Fruit fly (Drosophila melanogaster) whole organism, embryonic: ENCODE measurements around the gene rb.

Experiments used
- BEAF-32 ChIP-seq: fragments of 200-800 bp; sonication (Bioruptor generic); optimal IDR thresholded peaks from 3 replicates; lab custom pipeline; 2017; ENCODE audit warnings: missing biosample characterization, missing genetic modification characterization, mild to moderate bottlenecking, moderate library complexity, missing genetic modification reagents
- CG11247 ChIP-seq: fragments of 200-800 bp; sonication (Bioruptor generic); IDR thresholded peaks from 2 replicates; pipeline ENCODE4 v1.3.6; 2022; ENCODE audit warnings: missing biosample characterization, missing genetic modification characterization
- CG1233 ChIP-seq: fragments of 200-800 bp; sonication (Bioruptor generic); optimal IDR thresholded peaks from 4 replicates; lab custom pipeline; 2018; ENCODE audit warnings: missing biosample characterization, mild to moderate bottlenecking, missing genetic modification characterization
- CG12942 ChIP-seq: fragments of 200-800 bp; sonication (Bioruptor generic); optimal IDR thresholded peaks from 3 replicates; lab custom pipeline; 2016; ENCODE audit warnings: missing biosample characterization, missing genetic modification characterization
- CG13296 ChIP-seq: fragments of 200-800 bp; sonication (Bioruptor generic); optimal IDR thresholded peaks from 3 replicates; lab custom pipeline; 2018; ENCODE audit warnings: missing biosample characterization, mild to moderate bottlenecking, missing genetic modification characterization
- CG14860 ChIP-seq: fragments of 200-800 bp; sonication (Bioruptor generic); IDR thresholded peaks from 3 replicates; pipeline ENCODE4 v1.3.6; 2022; ENCODE audit warnings: missing biosample characterization, missing genetic modification characterization; ENCODE audit not compliant: partially characterized antibody
- CG16813 ChIP-seq: fragments of 200-800 bp; sonication (Bioruptor generic); IDR thresholded peaks from 3 replicates; pipeline ENCODE4 v1.3.6; 2022; ENCODE audit warnings: missing biosample characterization, missing genetic modification characterization; ENCODE audit not compliant: partially characterized antibody
- CG2202 ChIP-seq: fragments of 200-800 bp; sonication (Bioruptor generic); optimal IDR thresholded peaks from 2 replicates; lab custom pipeline; 2018; ENCODE audit warnings: missing biosample characterization, mild to moderate bottlenecking, missing genetic modification characterization
- CG3065 ChIP-seq: fragments of 200-800 bp; sonication (Bioruptor generic); optimal IDR thresholded peaks from 2 replicates; lab custom pipeline; 2016; ENCODE audit warnings: missing biosample characterization, missing genetic modification characterization
- CG3995 ChIP-seq: fragments of 200-800 bp; sonication (Bioruptor generic); optimal IDR thresholded peaks from 3 replicates; lab custom pipeline; 2016; ENCODE audit warnings: missing biosample characterization, missing genetic modification characterization
- CG7357 ChIP-seq: fragments of 200-800 bp; sonication (Bioruptor generic); IDR thresholded peaks from 3 replicates; pipeline ENCODE4 v1.3.6; 2022; ENCODE audit warnings: missing biosample characterization, missing genetic modification characterization
- CG8281 ChIP-seq: fragments of 200-800 bp; sonication (Bioruptor generic); optimal IDR thresholded peaks from 2 replicates; lab custom pipeline; 2018; ENCODE audit warnings: missing biosample characterization, mild to moderate bottlenecking, missing genetic modification characterization, moderate library complexity
- CG8388 ChIP-seq: fragments of 200-800 bp; sonication (Bioruptor generic); optimal IDR thresholded peaks from 2 replicates; lab custom pipeline; 2019; ENCODE audit warnings: missing biosample characterization, mild to moderate bottlenecking, missing genetic modification characterization, moderate library complexity
- Dbx ChIP-seq: fragments of 200-800 bp; sonication (Bioruptor generic); IDR thresholded peaks from 3 replicates; pipeline ENCODE4 v1.3.6; 2022; ENCODE audit warnings: missing biosample characterization, missing genetic modification characterization
- Dp ChIP-seq: fragments of 200-800 bp; sonication (Bioruptor generic); optimal IDR thresholded peaks from 2 replicates; lab custom pipeline; 2018; ENCODE audit warnings: missing biosample characterization, mild to moderate bottlenecking, missing genetic modification characterization, moderate library complexity
- Ets97D ChIP-seq: fragments of 200-800 bp; sonication (Bioruptor generic); optimal IDR thresholded peaks from 3 replicates; lab custom pipeline; 2016; ENCODE audit warnings: missing biosample characterization, missing genetic modification characterization
- Fer3 ChIP-seq: fragments of 200-800 bp; sonication (Bioruptor generic); optimal IDR thresholded peaks from 2 replicates; lab custom pipeline; 2018; ENCODE audit warnings: missing biosample characterization, mild to moderate bottlenecking, missing genetic modification characterization, moderate library complexity
- Gsc ChIP-seq: fragments of 200-800 bp; sonication (Bioruptor generic); IDR thresholded peaks from 2 replicates; pipeline ENCODE4 v1.3.6; 2022; ENCODE audit warnings: missing biosample characterization, missing genetic modification characterization
- HmgD ChIP-seq: fragments of 200-800 bp; sonication (Bioruptor generic); optimal IDR thresholded peaks from 3 replicates; lab custom pipeline; 2016; ENCODE audit warnings: missing biosample characterization, missing genetic modification characterization
- Nf-YA ChIP-seq: fragments of 200-800 bp; sonication (Bioruptor generic); IDR thresholded peaks from 2 replicates; pipeline ENCODE4 v1.3.6; 2022; ENCODE audit warnings: missing biosample characterization, missing genetic modification characterization
- Nf-YB ChIP-seq: fragments of 200-800 bp; sonication (Bioruptor generic); optimal IDR thresholded peaks from 3 replicates; lab custom pipeline; 2019; ENCODE audit warnings: missing biosample characterization, mild to moderate bottlenecking, missing genetic modification characterization, moderate library complexity
- Nf-YC ChIP-seq: fragments of 200-800 bp; optimal IDR thresholded peaks from 3 replicates; lab custom pipeline; 2019; ENCODE audit warnings: missing biosample characterization, mild to moderate bottlenecking, missing genetic modification characterization, moderate library complexity
- Oaz ChIP-seq: fragments of 200-800 bp; sonication (Bioruptor generic); IDR thresholded peaks from 2 replicates; pipeline ENCODE4 v1.3.6; 2022; ENCODE audit warnings: missing biosample characterization, missing genetic modification characterization
- Rfx ChIP-seq: fragments of 200-800 bp; sonication (Bioruptor generic); IDR thresholded peaks from 2 replicates; pipeline ENCODE4 v1.3.6; 2022; ENCODE audit warnings: missing biosample characterization, missing genetic modification characterization
- Spps ChIP-seq: fragments of 200-800 bp; sonication (Bioruptor generic); optimal IDR thresholded peaks from 2 replicates; lab custom pipeline; 2018; ENCODE audit warnings: missing biosample characterization, mild to moderate bottlenecking, missing genetic modification characterization
- Sry-δ ChIP-seq: fragments of 200-800 bp; sonication (Bioruptor generic); optimal IDR thresholded peaks from 2 replicates; lab custom pipeline; 2016; ENCODE audit warnings: missing biosample characterization, missing genetic modification characterization
- Taf1 ChIP-seq: fragments of 200-800 bp; sonication (Bioruptor generic); IDR thresholded peaks from 2 replicates; pipeline ENCODE4 v1.3.6; 2022; ENCODE audit warnings: missing biosample characterization, missing genetic modification characterization
- Usf ChIP-seq: fragments of 200-800 bp; sonication (Bioruptor generic); optimal IDR thresholded peaks from 2 replicates; lab custom pipeline; 2017; ENCODE audit warnings: missing genotype, missing biosample characterization, missing genetic modification characterization
- YL-1 ChIP-seq: fragments of 200-800 bp; sonication (Bioruptor generic); optimal IDR thresholded peaks from 3 replicates; lab custom pipeline; 2017; ENCODE audit warnings: missing biosample characterization, mild to moderate bottlenecking, missing genetic modification characterization
- cato ChIP-seq: fragments of 200-800 bp; sonication (Bioruptor generic); optimal IDR thresholded peaks from 2 replicates; lab custom pipeline; 2016; ENCODE audit warnings: missing biosample characterization, missing genetic modification characterization, borderline replicate concordance
- caup ChIP-seq: fragments of 200-800 bp; sonication (Bioruptor generic); optimal IDR thresholded peaks from 3 replicates; lab custom pipeline; 2017; ENCODE audit warnings: missing biosample characterization, mild to moderate bottlenecking, missing genetic modification characterization, moderate library complexity; ENCODE audit not compliant: severe bottlenecking
- cg ChIP-seq: fragments of 200-800 bp; sonication (Bioruptor generic); optimal IDR thresholded peaks from 3 replicates; lab custom pipeline; 2019; ENCODE audit warnings: missing biosample characterization, mild to moderate bottlenecking, missing genetic modification characterization, moderate library complexity
- dm ChIP-seq: fragments of 200-800 bp; sonication (Bioruptor generic); optimal IDR thresholded peaks from 3 replicates; lab custom pipeline; 2016; ENCODE audit warnings: missing biosample characterization, missing genetic modification characterization
- emc ChIP-seq: fragments of 200-800 bp; sonication (Bioruptor generic); optimal IDR thresholded peaks from 2 replicates; lab custom pipeline; 2016; ENCODE audit warnings: missing biosample characterization, missing genetic modification characterization
- knrl ChIP-seq: fragments of 200-800 bp; sonication (Bioruptor generic); IDR thresholded peaks from 3 replicates; pipeline ENCODE4 v1.3.6; 2022; ENCODE audit warnings: missing biosample characterization, missing genetic modification characterization; ENCODE audit not compliant: partially characterized antibody
- pan ChIP-seq, 4 experiments: fragments of >200 bp in 3 of 4; fragments of 200-800 bp in 1 of 4; sonication (Bioruptor generic) in 1 of 4; optimal IDR thresholded peaks in 3 of 4; IDR thresholded peaks in 1 of 4; 2 replicates each; pipeline versions ENCODE4 v1.3.6 to Lab custom; 2017 to 2022; ENCODE audit warnings: missing biosample characterization in 2 of 4, missing genetic modification characterization in 2 of 4, mixed read lengths in 1 of 4
- seq ChIP-seq: fragments of 200-800 bp; sonication (Bioruptor generic); IDR thresholded peaks from 2 replicates; pipeline ENCODE4 v1.3.6; 2022; ENCODE audit warnings: missing biosample characterization, missing genetic modification characterization
- slp2 ChIP-seq: fragments of 200-800 bp; sonication (Bioruptor generic); optimal IDR thresholded peaks from 2 replicates; lab custom pipeline; 2016; ENCODE audit warnings: missing biosample characterization, missing genetic modification characterization
- tin ChIP-seq: fragments of 200-800 bp; sonication (Bioruptor generic); optimal IDR thresholded peaks from 3 replicates; lab custom pipeline; 2016; ENCODE audit warnings: missing biosample characterization, missing genetic modification characterization
- wek ChIP-seq: fragments of 200-800 bp; sonication (Bioruptor generic); optimal IDR thresholded peaks from 3 replicates; lab custom pipeline; 2018; ENCODE audit warnings: missing biosample characterization, mild to moderate bottlenecking, missing genetic modification characterization, moderate library complexity

The rb gene

DNA sequence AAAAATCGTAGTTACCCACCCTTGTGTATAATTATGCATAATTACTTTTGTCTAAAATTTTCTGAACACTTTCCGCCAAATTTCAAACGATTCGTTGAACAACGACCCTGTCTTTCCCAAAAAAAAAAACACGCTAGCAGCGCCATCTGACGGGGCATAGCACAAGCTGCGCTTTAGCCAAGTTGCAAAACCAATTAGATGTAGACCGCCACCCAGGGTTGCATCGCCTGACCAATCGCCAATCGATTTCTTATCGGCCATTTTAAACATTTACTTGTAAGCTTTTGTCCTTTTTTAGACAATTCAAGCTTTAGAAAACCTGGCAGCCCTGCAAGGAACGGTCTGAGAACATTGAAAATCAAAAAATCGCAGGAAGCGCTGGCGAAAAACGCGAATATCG is 10.5 kb downstream of the rb start, which contains the start of gene CG3556 (continued):
- TF ChIP-seq CG8388 (no peak), CG16813 (peak; percentile 56; the same call in 2 of the 3 replicates), Gsc (GFP tag; lab: Robert Waterston, UW) (no peak), Usf (GFP tag; lab: Kevin White, UChicago) (no peak), slp2 (GFP tag; lab: Kevin White, UChicago) (peak; percentile 3), CG13296 (GFP tag; lab: Kevin White, UChicago) (no peak), Dp (GFP tag; lab: Kevin White, UChicago) (peak; percentile 86), Oaz (GFP tag; lab: Robert Waterston, UW) (no peak), Spps (tag; lab: Kevin White, UChicago) (no peak), CG3065 (GFP tag; lab: Kevin White, UChicago) (no peak), knrl (GFP tag; lab: Robert Waterston, UW) (peak; percentile 58), caup (GFP tag; lab: Kevin White, UChicago) (peak; percentile 52), CG11247 (GFP tag; lab: Robert Waterston, UW) (peak; percentile 67), CG7357 (GFP tag; lab: Robert Waterston, UW) (no peak), pan (optimal IDR thresholded peaks at IDR 0.05; lab: Kevin White, UChicago) (no peak), pan (GFP tag; optimal IDR thresholded peaks at IDR 0.05 in 1 of 2, IDR thresholded peaks at IDR 0.05 in 1 of 2) (peak in 1 of 2 experiments; percentile 55), CG8281 (tag; lab: Kevin White, UChicago) (no peak), Fer3 (tag; lab: Kevin White, UChicago) (no peak), tin (GFP tag; lab: Kevin White, UChicago) (peak; percentile 56), Ets97D (GFP tag; lab: Kevin White, UChicago) (peak; percentile 88), dm (GFP tag; lab: Kevin White, UChicago) (peak; percentile 50), HmgD (GFP tag; lab: Kevin White, UChicago) (peak; percentile 53), wek (GFP tag; lab: Kevin White, UChicago) (no peak), Taf1 (no peak), Dbx (GFP tag; lab: Robert Waterston, UW) (peak; percentile 77), CG14860 (peak; percentile 54; the same call in 2 of the 3 replicates), emc (no peak), Nf-YA (GFP tag; lab: Robert Waterston, UW) (no peak), BEAF-32 (GFP tag; lab: Kevin White, UChicago) (peak; percentile 52), cato (GFP tag; lab: Kevin White, UChicago) (peak; percentile 18), Sry-δ (GFP tag; lab: Kevin White, UChicago) (peak; percentile 70), CG12942 (GFP tag; lab: Kevin White, UChicago) (peak; percentile 8), CG3995 (GFP tag; lab: Kevin White, UChicago) (no peak)
- TF ChIP-seq, all 482 proteins: peak for 216

DNA sequence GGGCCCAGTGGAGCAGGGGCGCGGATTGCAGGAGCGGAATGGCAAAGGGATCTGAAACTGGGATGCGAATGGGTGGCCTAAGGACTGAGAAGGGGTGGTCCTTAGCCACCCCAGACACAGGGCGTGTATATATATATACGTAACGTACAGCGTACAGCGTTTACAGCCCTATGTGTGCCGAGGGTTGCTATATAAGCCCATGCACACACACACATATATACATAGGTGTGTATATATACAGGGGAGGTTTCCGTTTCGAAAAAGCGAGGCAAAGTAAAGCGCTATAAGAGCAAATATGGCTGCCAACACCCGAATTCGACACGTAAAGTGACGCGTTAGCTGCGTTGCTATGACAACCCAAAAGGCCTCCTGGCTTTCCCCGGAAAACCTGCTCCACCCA is 13.7 kb downstream of the rb start:
- no peak for TF ChIP-seq CG1233 (GFP tag; lab: Kevin White, UChicago)
- peak; percentile 69; the same call in 1 of the 2 replicates for TF ChIP-seq seq (GFP tag; lab: Robert Waterston, UW)
- TF ChIP-seq Rfx (GFP tag; lab: Robert Waterston, UW): peak; percentile 50; the same call in 1 of the 2 replicates
- no peak for TF ChIP-seq YL-1 (GFP tag; lab: Kevin White, UChicago)
- no peak for TF ChIP-seq CG2202 (tag; lab: Kevin White, UChicago)
- peak; percentile 78 for TF ChIP-seq Nf-YC (tag; lab: Kevin White, UChicago)
- peak; percentile 20 for TF ChIP-seq cg (GFP tag; lab: Kevin White, UChicago)
- peak; percentile 63 for TF ChIP-seq Nf-YB (GFP tag; lab: Kevin White, UChicago)
